Fruit fly (Drosophila melanogaster): ENCODE results near the gene comm.

dm6 chr3L:15677662-15678061, 50.6 kb downstream of the comm start:
- TF ChIP-seq CG8478 (optimal IDR thresholded peaks at IDR 0.05) (no peak), CTCF (optimal IDR thresholded peaks at IDR 0.05) (no peak)
